Worm (Caenorhabditis elegans): ENCODE results near the gene F53A9.3.

F53A9.3 gene

ce11 chrX:8719888-8720287 is 11.7 kb downstream of the F53A9.3 start:
- TF ChIP-seq daf-16 (GFP tag; optimal IDR thresholded peaks at IDR 0.05) (no peak), daf-16 (tag; optimal IDR thresholded peaks at IDR 0.05) (peak; percentile 88), unc-130 (GFP tag; optimal IDR thresholded peaks at IDR 0.05) (no peak), unc-62 (GFP tag; optimal IDR thresholded peaks at IDR 0.05 in 1 of 2) (peak in 1 of 2 experiments; percentile 35), unc-62 (tag; optimal IDR thresholded peaks at IDR 0.05) (no peak), hlh-30 (tag; optimal IDR thresholded peaks at IDR 0.05; ENCODE audit: insufficient read depth) (peak; percentile 45), mdl-1 (tag; optimal IDR thresholded peaks at IDR 0.05) (peak in 1 of 2 experiments; percentile 9), rbr-2 (tag; optimal IDR thresholded peaks at IDR 0.05) (no peak), nhr-11 (tag; optimal IDR thresholded peaks at IDR 0.05) (no peak), mdt-29 (GFP tag; IDR thresholded peaks at IDR 0.05) (no peak), hlh-11 (tag; optimal IDR thresholded peaks at IDR 0.05) (peak; percentile 50), dmd-6 (GFP tag; IDR thresholded peaks at IDR 0.05) (peak; percentile 83), mep-1 (tag; optimal IDR thresholded peaks at IDR 0.05) (peak; percentile 25), pqm-1 (tag; optimal IDR thresholded peaks at IDR 0.05) (peak; percentile 9), dve-1 (tag; optimal IDR thresholded peaks at IDR 0.05; ENCODE audit: insufficient read depth) (peak; percentile 93), nhr-28 (tag; optimal IDR thresholded peaks at IDR 0.05) (peak; percentile 59), php-3 (GFP tag; IDR thresholded peaks at IDR 0.05) (peak; percentile 81)

- no peak for TF ChIP-seq daf-12 (tag; optimal IDR thresholded peaks at IDR 0.05)
- TF ChIP-seq nhr-48 (tag; optimal IDR thresholded peaks at IDR 0.05), result no peak
- TF ChIP-seq snpc-4 (tag; optimal IDR thresholded peaks at IDR 0.05), result no peak
- no peak for TF ChIP-seq dmd-6 (GFP tag; IDR thresholded peaks at IDR 0.05)
Observed at ce11 chrX:8720658-8721057, 12.5 kb downstream of the F53A9.3 start, which contains the start of gene F53A9.9. Gene F53A9.9 (minus strand): TSS chrX:8720758.

ce11 chrX:8721273-8721672 is 13.1 kb downstream of the F53A9.3 start:
- TF ChIP-seq nhr-41 (GFP tag; IDR thresholded peaks at IDR 0.05) (no peak), mes-2 (tag; optimal IDR thresholded peaks at IDR 0.05; ENCODE audit: poor library complexity, severe bottlenecking) (no peak), Y5F2A.4 (GFP tag; optimal IDR thresholded peaks at IDR 0.05) (no peak), snpc-4 (tag; optimal IDR thresholded peaks at IDR 0.05) (no peak), lir-3 (tag; optimal IDR thresholded peaks at IDR 0.05) (no peak), nhr-77 (tag; optimal IDR thresholded peaks at IDR 0.05) (no peak), ztf-7 (tag; optimal IDR thresholded peaks at IDR 0.05) (no peak), php-3 (GFP tag; IDR thresholded peaks at IDR 0.05) (no peak), cey-2 (tag; optimal IDR thresholded peaks at IDR 0.05; ENCODE audit: borderline replicate concordance, insufficient read depth) (no peak), pha-4 (GFP tag; IDR thresholded peaks at IDR 0.05) (no peak), pha-4 (tag; optimal IDR thresholded peaks at IDR 0.05) (peak; percentile 48), hmg-1.1 (GFP tag; IDR thresholded peaks at IDR 0.05) (no peak), nhr-11 (tag; optimal IDR thresholded peaks at IDR 0.05) (no peak), ceh-32 (tag; optimal IDR thresholded peaks at IDR 0.05; ENCODE audit: poor library complexity) (no peak), unc-62 (GFP tag; optimal IDR thresholded peaks at IDR 0.05 in 1 of 2) (peak in 1 of 2 experiments; percentile 22), unc-62 (tag; optimal IDR thresholded peaks at IDR 0.05) (no peak)

- TF ChIP-seq tra-1 (GFP tag; IDR thresholded peaks at IDR 0.05) (no peak), set-16 (GFP tag; IDR thresholded peaks at IDR 0.05) (peak; percentile 90), aha-1 (tag) (peak; percentile 58)
Observed at ce11 chrX:8723127-8723600, 15.0 kb downstream of the F53A9.3 start, which contains the start of gene tnt-2. Gene tnt-2 (minus strand): TSS chrX:8723550.

- no peak for TF ChIP-seq daf-12 (tag; optimal IDR thresholded peaks at IDR 0.05)
- 0 out of 2 replicates have a peak, but pooled peaks have one; percentile 22 for TF ChIP-seq ceh-20 (GFP tag; IDR thresholded peaks at IDR 0.05)
- TF ChIP-seq tag-97 (GFP tag; IDR thresholded peaks at IDR 0.05), result no peak
- peak; percentile 30 for TF ChIP-seq nhr-11 (tag; optimal IDR thresholded peaks at IDR 0.05)
- TF ChIP-seq daf-16 (GFP tag; optimal IDR thresholded peaks at IDR 0.05), result peak in 1 of 2 experiments; percentile 93
- TF ChIP-seq daf-16 (tag; optimal IDR thresholded peaks at IDR 0.05), result no peak
- TF ChIP-seq cey-2 (tag; optimal IDR thresholded peaks at IDR 0.05; ENCODE audit: borderline replicate concordance, insufficient read depth), result no peak
- TF ChIP-seq zag-1 (tag; optimal IDR thresholded peaks at IDR 0.05), result no peak
- peak; percentile 50; the same call in 1 of the 2 replicates for TF ChIP-seq ctbp-1 (GFP tag; IDR thresholded peaks at IDR 0.05)
- 0 out of 2 replicates have a peak, but pooled peaks have one; percentile 15 for TF ChIP-seq hmg-1.1 (GFP tag; IDR thresholded peaks at IDR 0.05)
- TF ChIP-seq Y5F2A.4 (GFP tag; optimal IDR thresholded peaks at IDR 0.05), result no peak
- no peak for TF ChIP-seq nhr-10 (tag; optimal IDR thresholded peaks at IDR 0.05)
- no peak for TF ChIP-seq Y75B8A.6 (GFP tag; IDR thresholded peaks at IDR 0.05)
- TF ChIP-seq php-3 (GFP tag; IDR thresholded peaks at IDR 0.05), result no peak
- peak; percentile 74 for TF ChIP-seq hlh-11 (tag; optimal IDR thresholded peaks at IDR 0.05)
- peak; percentile 23 for TF ChIP-seq mxl-3 (GFP tag; optimal IDR thresholded peaks at IDR 0.05)
- TF ChIP-seq ztf-7 (tag; optimal IDR thresholded peaks at IDR 0.05), result no peak
- TF ChIP-seq ama-1 (optimal IDR thresholded peaks at IDR 0.05), result no peak
- no peak for TF ChIP-seq pqm-1 (tag; optimal IDR thresholded peaks at IDR 0.05)
- no peak for TF ChIP-seq nhr-102 (tag; optimal IDR thresholded peaks at IDR 0.05)
Observed at ce11 chrX:8723840-8724239, 15.7 kb downstream of the F53A9.3 start.

All from whole organism, L4 larva.